Worm (Caenorhabditis elegans): Measurements from ENCODE around the gene T26H5.14.
A peak's percentile ranks its signal among the peaks of the same experiment; 100 is the strongest.

Gene T26H5.14

DNA sequence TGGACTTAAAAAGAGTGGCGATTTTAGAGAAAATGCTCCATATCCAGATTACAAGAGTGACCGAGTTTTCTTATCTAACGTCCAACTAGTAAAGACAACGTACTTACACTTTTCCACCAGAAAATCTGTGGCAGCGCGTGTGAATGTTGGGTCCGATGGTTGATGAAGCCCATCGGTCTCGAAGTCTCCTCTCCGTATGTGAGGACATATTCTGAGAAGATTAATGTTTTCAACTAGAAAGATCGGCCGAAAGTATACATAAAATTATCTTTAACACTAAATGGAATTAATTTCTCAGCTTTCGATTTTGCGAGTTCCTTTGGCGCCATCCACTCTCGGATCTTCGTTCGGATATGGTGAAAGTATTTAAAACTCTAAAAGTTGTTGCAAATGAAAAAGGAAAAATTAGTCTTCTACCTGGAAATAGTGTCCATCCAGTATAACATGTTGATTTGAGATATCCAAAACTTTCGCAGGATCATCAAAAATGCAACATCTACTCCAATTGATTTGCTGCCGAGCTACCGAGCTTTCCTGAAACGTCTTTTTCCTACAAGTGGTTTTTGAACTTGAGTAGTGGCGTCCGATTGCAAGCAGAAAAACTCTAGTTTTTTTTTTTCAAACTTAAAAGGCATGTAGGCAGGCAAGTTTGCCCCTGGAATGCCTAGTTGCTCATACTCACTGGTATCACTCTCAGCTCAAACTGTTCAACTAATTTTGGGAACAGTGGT is 17.5 kb upstream of the T26H5.14 start:
- TF ChIP-seq F16B12.6 (tag; optimal IDR thresholded peaks at IDR 0.05) (no peak), skn-1 (tag; optimal IDR thresholded peaks at IDR 0.05) (no peak), efl-1 (optimal IDR thresholded peaks at IDR 0.05) (no peak), efl-1 (GFP tag; optimal IDR thresholded peaks at IDR 0.05 in 1 of 2) (peak in 1 of 2 experiments; percentile 81), pqm-1 (tag; optimal IDR thresholded peaks at IDR 0.05) (peak; percentile 23), swsn-7 (tag; optimal IDR thresholded peaks at IDR 0.05) (no peak), nhr-47 (tag; optimal IDR thresholded peaks at IDR 0.05) (no peak), pax-3 (tag; optimal IDR thresholded peaks at IDR 0.05) (peak; percentile 51)

DNA sequence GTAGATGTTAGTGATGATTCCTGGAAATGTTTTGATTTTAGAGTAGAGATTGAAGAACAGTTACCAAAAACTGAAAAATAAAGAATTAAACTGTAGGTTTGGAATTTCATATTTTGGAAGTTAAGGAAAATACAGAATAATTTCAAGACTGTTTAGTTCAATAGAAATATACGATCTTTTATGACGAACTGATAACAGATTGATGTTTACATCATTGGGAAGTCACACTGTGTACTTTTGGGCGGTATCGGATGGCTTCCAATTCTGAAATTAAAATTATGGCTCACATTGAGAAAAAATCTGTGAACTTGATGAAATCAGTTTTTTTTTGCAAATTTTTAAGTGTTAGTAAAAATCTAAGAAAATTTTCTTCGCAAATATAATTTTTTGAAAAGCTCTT is 16.5 kb upstream of the T26H5.14 start, which contains the start of gene T26H5.8:
Gene T26H5.8 (minus strand): TSS at position 270 of the 400 bp plus-strand sequence.
- TF ChIP-seq efl-1 (optimal IDR thresholded peaks at IDR 0.05): no peak
- peak in 1 of 2 experiments; percentile 4 for TF ChIP-seq efl-1 (GFP tag; optimal IDR thresholded peaks at IDR 0.05 in 1 of 2)
- no peak for TF ChIP-seq swsn-7 (tag; optimal IDR thresholded peaks at IDR 0.05)
- TF ChIP-seq hlh-17 (GFP tag; optimal IDR thresholded peaks at IDR 0.05; ENCODE audit: borderline replicate concordance): no peak
- no peak for TF ChIP-seq lin-15B (tag; optimal IDR thresholded peaks at IDR 0.05)
- TF ChIP-seq zip-4 (GFP tag; optimal IDR thresholded peaks at IDR 0.05): no peak
- no peak for TF ChIP-seq mdl-1 (tag; optimal IDR thresholded peaks at IDR 0.05)
- TF ChIP-seq lin-13 (GFP tag; optimal IDR thresholded peaks at IDR 0.05): no peak
- no peak for TF ChIP-seq efl-3 (GFP tag; optimal IDR thresholded peaks at IDR 0.05)
- TF ChIP-seq lin-39 (tag; optimal IDR thresholded peaks at IDR 0.05): no peak
- no peak for TF ChIP-seq fkh-10 (GFP tag; optimal IDR thresholded peaks at IDR 0.05)
- no peak for TF ChIP-seq irx-1 (tag; optimal IDR thresholded peaks at IDR 0.05)
- peak; percentile 41 for TF ChIP-seq elt-2 (tag; optimal IDR thresholded peaks at IDR 0.05)
- TF ChIP-seq snu-23 (GFP tag; optimal IDR thresholded peaks at IDR 0.05): no peak
- no peak for TF ChIP-seq ces-1 (GFP tag; optimal IDR thresholded peaks at IDR 0.05)
- no peak for TF ChIP-seq grh-1 (GFP tag; IDR thresholded peaks at IDR 0.05)
- peak; percentile 46 for TF ChIP-seq pqm-1 (tag; optimal IDR thresholded peaks at IDR 0.05)
- TF ChIP-seq nhr-84 (tag; optimal IDR thresholded peaks at IDR 0.05): no peak
- TF ChIP-seq lin-35 (GFP tag; optimal IDR thresholded peaks at IDR 0.05): peak in 1 of 2 experiments; percentile 25
- no peak for TF ChIP-seq nhr-12 (tag; optimal IDR thresholded peaks at IDR 0.05)
- no peak for TF ChIP-seq nhr-47 (tag; optimal IDR thresholded peaks at IDR 0.05)

DNA sequence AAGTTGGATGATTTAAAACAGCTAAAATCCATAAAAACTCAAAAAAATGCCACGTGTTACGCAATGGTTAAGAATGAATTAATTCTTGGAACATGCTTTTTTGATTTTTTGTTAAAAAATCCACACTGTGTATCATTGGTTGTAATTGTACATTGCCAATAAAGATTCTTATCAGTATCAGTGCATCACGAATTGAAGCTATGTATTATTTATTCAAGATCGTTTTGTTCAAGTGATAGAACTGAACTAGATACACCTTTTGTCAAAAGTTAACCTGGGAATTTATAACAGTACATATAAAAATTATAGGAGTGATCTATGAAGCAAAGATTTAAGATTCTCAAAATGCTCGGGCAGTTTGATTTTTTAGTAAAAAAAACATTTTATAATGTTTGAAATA is 14.3 kb upstream of the T26H5.14 start:
- no peak for TF ChIP-seq mab-9 (GFP tag; IDR thresholded peaks at IDR 0.05)
- peak; percentile 36 for TF ChIP-seq elt-2 (tag; optimal IDR thresholded peaks at IDR 0.05)

- TF ChIP-seq elt-2 (tag; optimal IDR thresholded peaks at IDR 0.05): peak; percentile 61
- no peak for TF ChIP-seq fos-1 (tag; optimal IDR thresholded peaks at IDR 0.05)
These were observed 12.8 kb upstream of the T26H5.14 start for ce11 chrV:15436133-15436532.

DNA sequence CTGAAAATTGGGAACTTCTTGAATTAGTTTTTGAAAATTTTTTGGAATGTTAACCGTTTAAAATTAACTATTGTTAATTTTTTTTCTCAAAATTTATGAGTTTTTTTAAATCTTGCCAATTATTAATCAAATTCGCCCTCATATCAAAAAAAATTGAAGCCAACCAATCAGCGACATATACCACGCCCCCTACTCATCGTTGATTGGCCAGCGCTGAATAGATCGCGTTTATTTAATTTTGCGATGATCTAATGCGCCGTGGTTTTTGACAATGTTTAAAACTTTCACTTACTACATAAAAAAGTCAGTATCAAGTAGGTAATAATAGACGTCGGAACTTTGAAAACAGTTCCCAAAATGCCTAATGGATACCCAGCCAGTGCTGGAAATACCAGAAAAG is 6.6 kb upstream of the T26H5.14 start:
- TF ChIP-seq swsn-7 (tag; optimal IDR thresholded peaks at IDR 0.05): no peak
- no peak for TF ChIP-seq ztf-4 (tag; optimal IDR thresholded peaks at IDR 0.05)
- no peak for TF ChIP-seq unc-86 (tag; optimal IDR thresholded peaks at IDR 0.05)
- no peak for TF ChIP-seq nhr-47 (tag; optimal IDR thresholded peaks at IDR 0.05)
- no peak for TF ChIP-seq ceh-82 (tag; optimal IDR thresholded peaks at IDR 0.05)
- TF ChIP-seq ets-5 (GFP tag; IDR thresholded peaks at IDR 0.05): no peak
- TF ChIP-seq ceh-8 (GFP tag; optimal IDR thresholded peaks at IDR 0.05): no peak
- TF ChIP-seq efl-3 (GFP tag; optimal IDR thresholded peaks at IDR 0.05): no peak
- no peak for TF ChIP-seq zag-1 (tag; optimal IDR thresholded peaks at IDR 0.05)
- no peak for TF ChIP-seq hlh-4 (tag; optimal IDR thresholded peaks at IDR 0.05)
- no peak for TF ChIP-seq efl-1 (optimal IDR thresholded peaks at IDR 0.05)
- TF ChIP-seq efl-1 (GFP tag; optimal IDR thresholded peaks at IDR 0.05 in 1 of 2): no peak
- TF ChIP-seq nhr-90 (tag; optimal IDR thresholded peaks at IDR 0.05; ENCODE audit: poor library complexity): no peak
- no peak for TF ChIP-seq lin-14 (GFP tag; optimal IDR thresholded peaks at IDR 0.05)
- no peak for TF ChIP-seq grh-1 (GFP tag; IDR thresholded peaks at IDR 0.05)
